Worm (Caenorhabditis elegans) whole organism, L3 larva: ENCODE data around the gene dhrr-1.

Experiments used
- R02D3.7 ChIP-seq: fragments of 150-350 bp; optimal IDR thresholded peaks from 2 replicates; lab custom pipeline; 2014; ENCODE audit warnings: missing biosample characterization, missing genetic modification characterization
- ZK546.5 ChIP-seq: sonication (generic microtip); optimal IDR thresholded peaks from 2 replicates; lab custom pipeline; 2017; ENCODE audit warnings: missing biosample characterization, missing genetic modification characterization
- aly-2 ChIP-seq: fragments of 150-350 bp; optimal IDR thresholded peaks from 2 replicates; lab custom pipeline; 2014; ENCODE audit warnings: missing biosample characterization, missing genetic modification characterization
- ama-1 ChIP-seq: fragments of 150-350 bp; optimal IDR thresholded peaks from 2 replicates; lab custom pipeline; 2018
- ceh-82 ChIP-seq: fragments of 150-350 bp; optimal IDR thresholded peaks from 2 replicates; lab custom pipeline; 2014; ENCODE audit warnings: missing biosample characterization, missing genetic modification characterization
- ceh-9 ChIP-seq: sonication (generic microtip); optimal IDR thresholded peaks from 2 replicates; lab custom pipeline; 2018; ENCODE audit warnings: missing biosample characterization, missing genetic modification characterization
- daf-12 ChIP-seq: fragments of 150-350 bp; optimal IDR thresholded peaks from 2 replicates; lab custom pipeline; 2014; ENCODE audit warnings: missing biosample characterization, missing genetic modification reagents, missing genetic modification characterization
- egl-5 ChIP-seq: fragments of 150-350 bp; optimal IDR thresholded peaks from 2 replicates; lab custom pipeline; 2017; ENCODE audit warnings: missing biosample characterization, missing genetic modification reagents, missing genetic modification characterization, inconsistent platforms
- elt-1 ChIP-seq: fragments of 150-350 bp; optimal IDR thresholded peaks from 2 replicates; lab custom pipeline; 2014; ENCODE audit warnings: missing biosample characterization, missing genetic modification characterization
- elt-2 ChIP-seq: sonication (generic microtip); optimal IDR thresholded peaks from 2 replicates; lab custom pipeline; 2016; ENCODE audit warnings: missing genetic modification reagents, mild to moderate bottlenecking, missing genetic modification characterization, missing compliant biosample characterization
- elt-3 ChIP-seq, 3 experiments: fragments of 150-350 bp in 1 of 3; sonication (generic microtip) in 2 of 3; optimal IDR thresholded peaks; 2 replicates in 2 of 3; 4 replicates in 1 of 3; lab custom pipeline; 2014 to 2017; ENCODE audit warnings: missing biosample characterization in 3 of 3, missing genetic modification characterization in 3 of 3
- eor-1 ChIP-seq, 2 experiments: fragments of 150-350 bp; optimal IDR thresholded peaks; 2 replicates each; lab custom pipeline; 2014 to 2018; ENCODE audit warnings: missing biosample characterization in 2 of 2, missing genetic modification characterization in 2 of 2
- fkh-10 ChIP-seq: sonication (generic microtip); optimal IDR thresholded peaks from 2 replicates; lab custom pipeline; 2017; ENCODE audit warnings: missing biosample characterization, missing genetic modification reagents, missing genetic modification characterization
- fkh-2 ChIP-seq: fragments of 150-350 bp; optimal IDR thresholded peaks from 2 replicates; lab custom pipeline; 2014; ENCODE audit warnings: missing biosample characterization, missing genetic modification reagents, missing genetic modification characterization
- hmg-11 ChIP-seq: sonication (generic microtip); optimal IDR thresholded peaks from 2 replicates; lab custom pipeline; 2016; ENCODE audit warnings: missing genetic modification characterization, missing compliant biosample characterization
- jun-1 ChIP-seq: fragments of 150-350 bp; optimal IDR thresholded peaks from 2 replicates; lab custom pipeline; 2014; ENCODE audit warnings: missing biosample characterization, missing genetic modification reagents, missing genetic modification characterization
- lin-39 ChIP-seq: fragments of 150-350 bp; optimal IDR thresholded peaks from 2 replicates; lab custom pipeline; 2018; ENCODE audit warnings: missing biosample characterization, missing genetic modification reagents, missing genetic modification characterization
- lsy-12 ChIP-seq: sonication (generic microtip); optimal IDR thresholded peaks from 2 replicates; lab custom pipeline; 2016; ENCODE audit warnings: mild to moderate bottlenecking, missing genetic modification characterization, missing compliant biosample characterization
- mdl-1 ChIP-seq: fragments of 150-350 bp; optimal IDR thresholded peaks from 2 replicates; lab custom pipeline; 2014; ENCODE audit warnings: missing biosample characterization, missing genetic modification characterization
- mml-1 ChIP-seq: fragments of 150-350 bp; sonication (generic microtip); optimal IDR thresholded peaks from 3 replicates; lab custom pipeline; 2014; ENCODE audit warnings: missing biosample characterization, missing genetic modification characterization
- nfya-1 ChIP-seq: sonication (generic microtip); optimal IDR thresholded peaks from 2 replicates; lab custom pipeline; 2017; ENCODE audit warnings: missing genetic modification characterization, mild to moderate bottlenecking, missing compliant biosample characterization, antibody characterized with exemption, moderate library complexity; ENCODE audit not compliant: insufficient read depth
- nhr-11 ChIP-seq: fragments of 150-350 bp; optimal IDR thresholded peaks from 2 replicates; lab custom pipeline; 2014; ENCODE audit warnings: missing biosample characterization, missing genetic modification characterization
- nhr-12 ChIP-seq: fragments of 150-350 bp; optimal IDR thresholded peaks from 2 replicates; lab custom pipeline; 2014; ENCODE audit warnings: missing biosample characterization, missing genetic modification characterization
- nhr-23 ChIP-seq: fragments of 150-350 bp; optimal IDR thresholded peaks from 2 replicates; lab custom pipeline; 2014; ENCODE audit warnings: missing biosample characterization, missing genetic modification reagents, missing genetic modification characterization
- nhr-237 ChIP-seq: fragments of 150-350 bp; optimal IDR thresholded peaks from 2 replicates; lab custom pipeline; 2014; ENCODE audit warnings: missing biosample characterization, missing genetic modification characterization
- nhr-25 ChIP-seq: sonication (generic microtip); optimal IDR thresholded peaks from 2 replicates; lab custom pipeline; 2017; ENCODE audit warnings: missing biosample characterization, missing genetic modification characterization
- nhr-43 ChIP-seq: sonication (generic microtip); optimal IDR thresholded peaks from 2 replicates; lab custom pipeline; 2016; ENCODE audit warnings: mild to moderate bottlenecking, missing genetic modification characterization, missing compliant biosample characterization; ENCODE audit not compliant: poor library complexity, severe bottlenecking
- nhr-67 ChIP-seq: fragments of 150-350 bp; optimal IDR thresholded peaks from 2 replicates; lab custom pipeline; 2014; ENCODE audit warnings: missing biosample characterization, missing genetic modification characterization
- nhr-76 ChIP-seq: fragments of 150-350 bp; sonication (generic microtip); optimal IDR thresholded peaks from 5 replicates; lab custom pipeline; 2014; ENCODE audit warnings: missing biosample characterization, missing genetic modification characterization
- nhr-77 ChIP-seq: fragments of 150-350 bp; optimal IDR thresholded peaks from 2 replicates; lab custom pipeline; 2014; ENCODE audit warnings: missing biosample characterization, missing genetic modification characterization
- pha-4 ChIP-seq: fragments of 150-350 bp; optimal IDR thresholded peaks from 2 replicates; lab custom pipeline; 2014; ENCODE audit warnings: missing biosample characterization, missing genetic modification reagents, missing genetic modification characterization
- pqm-1 ChIP-seq: fragments of 150-350 bp; optimal IDR thresholded peaks from 2 replicates; lab custom pipeline; 2017; ENCODE audit warnings: missing biosample characterization, missing genetic modification characterization, inconsistent platforms
- sea-2 ChIP-seq: fragments of 150-350 bp; sonication (generic microtip); optimal IDR thresholded peaks from 4 replicates; lab custom pipeline; 2014; ENCODE audit warnings: missing biosample characterization, missing genetic modification reagents, missing genetic modification characterization
- snpc-4 ChIP-seq: fragments of 150-350 bp; optimal IDR thresholded peaks from 2 replicates; lab custom pipeline; 2014; ENCODE audit warnings: missing biosample characterization, missing genetic modification characterization
- tbx-2 ChIP-seq: sonication (generic microtip); optimal IDR thresholded peaks from 2 replicates; lab custom pipeline; 2016; ENCODE audit warnings: mild to moderate bottlenecking, missing genetic modification characterization, missing compliant biosample characterization
- unc-39 ChIP-seq: sonication (generic microtip); optimal IDR thresholded peaks from 4 replicates; lab custom pipeline; 2017; ENCODE audit warnings: missing biosample characterization, missing genetic modification characterization
- unc-62 ChIP-seq: fragments of 150-350 bp; sonication (generic microtip); optimal IDR thresholded peaks from 4 replicates; lab custom pipeline; 2014; ENCODE audit warnings: missing biosample characterization, missing genetic modification reagents, missing genetic modification characterization
- zag-1 ChIP-seq: fragments of 150-350 bp; optimal IDR thresholded peaks from 2 replicates; lab custom pipeline; 2014; ENCODE audit warnings: missing biosample characterization, missing genetic modification characterization
- ztf-11 ChIP-seq: fragments of 150-350 bp; optimal IDR thresholded peaks from 2 replicates; lab custom pipeline; 2014; ENCODE audit warnings: missing biosample characterization, missing genetic modification characterization
- ztf-4 ChIP-seq: fragments of 150-350 bp; optimal IDR thresholded peaks from 2 replicates; lab custom pipeline; 2014; ENCODE audit warnings: missing biosample characterization, missing genetic modification characterization

Gene dhrr-1

ce11 chrIII:8956146-8956646 lies 11.7 kb downstream of the dhrr-1 start, which contains the start of the genes ZK643.5 and ZK643.2 (continued):
- peak; percentile 10 for TF ChIP-seq egl-5 (tag; lab: Kevin White, UChicago)
- TF ChIP-seq snpc-4, result peak; percentile 38
- TF ChIP-seq nhr-76 (tag; lab: Kevin White, UChicago), result no peak
- TF ChIP-seq nhr-25 (tag; lab: Kevin White, UChicago), result no peak
- no peak for TF ChIP-seq ZK546.5
- TF ChIP-seq jun-1 (tag; lab: Kevin White, UChicago), result no peak
- TF ChIP-seq elt-2 (tag; lab: Kevin White, UChicago), result peak; percentile 14
- peak; percentile 86 for TF ChIP-seq nfya-1 (tag; lab: Kevin White, UChicago)
- TF ChIP-seq ceh-9, result no peak
- no peak for TF ChIP-seq unc-62 (GFP tag; lab: Kevin White, UChicago)
- TF ChIP-seq mdl-1 (tag; lab: Kevin White, UChicago), result no peak
- no peak for TF ChIP-seq eor-1 (tag; optimal IDR thresholded peaks at IDR 0.05; lab: Kevin White, UChicago)
- no peak for TF ChIP-seq mml-1
- no peak for TF ChIP-seq nhr-11 (tag; lab: Kevin White, UChicago)
- TF ChIP-seq lin-39 (tag; lab: Kevin White, UChicago), result no peak
- no peak for TF ChIP-seq ama-1
- TF ChIP-seq aly-2 (tag; lab: Kevin White, UChicago), result no peak
- no peak for TF ChIP-seq tbx-2
- TF ChIP-seq nhr-12 (tag; lab: Kevin White, UChicago), result no peak
- no peak for TF ChIP-seq nhr-237
- no peak for TF ChIP-seq sea-2

ce11 chrIII:8960664-8961063 lies 16.2 kb downstream of the dhrr-1 start, which contains the start of gene ZK643.6:
TSS of gene ZK643.6 (minus strand) at chrIII:8960764.
- TF ChIP-seq lin-39 (tag; lab: Kevin White, UChicago) (no peak), fkh-10 (GFP tag; lab: Kevin White, UChicago) (no peak), ztf-4 (tag; lab: Kevin White, UChicago) (no peak), nhr-43 (no peak), daf-12 (tag; lab: Kevin White, UChicago) (no peak), nhr-12 (tag; lab: Kevin White, UChicago) (no peak), unc-62 (GFP tag; lab: Kevin White, UChicago) (no peak)

ce11 chrIII:8961993-8962392 lies 17.5 kb downstream of the dhrr-1 start, which contains the start of gene grl-25:
TSS of gene grl-25 (plus strand) at chrIII:8962293.
- TF ChIP-seq nhr-25 (tag; lab: Kevin White, UChicago) (no peak), tbx-2 (no peak), nhr-77 (tag; lab: Kevin White, UChicago) (no peak), hmg-11 (no peak), lin-39 (tag; lab: Kevin White, UChicago) (no peak), pqm-1 (tag; lab: Kevin White, UChicago) (no peak), jun-1 (tag; lab: Kevin White, UChicago) (no peak), pha-4 (tag; lab: Kevin White, UChicago) (no peak), nhr-76 (tag; lab: Kevin White, UChicago) (no peak), aly-2 (tag; lab: Kevin White, UChicago) (no peak), ztf-11 (no peak), lsy-12 (tag; lab: Kevin White, UChicago) (no peak), nhr-11 (tag; lab: Kevin White, UChicago) (no peak), unc-62 (GFP tag; lab: Kevin White, UChicago) (no peak), daf-12 (tag; lab: Kevin White, UChicago) (no peak), ceh-82 (no peak), nhr-23 (tag; lab: Kevin White, UChicago) (no peak), nhr-67 (tag; lab: Kevin White, UChicago) (no peak), egl-5 (tag; lab: Kevin White, UChicago) (no peak)

- TF ChIP-seq unc-39 (tag; lab: Kevin White, UChicago), result no peak
- no peak for TF ChIP-seq fkh-2
- no peak for TF ChIP-seq nhr-77 (tag; lab: Kevin White, UChicago)
- TF ChIP-seq nhr-12 (tag; lab: Kevin White, UChicago), result no peak
- TF ChIP-seq R02D3.7 (tag; lab: Kevin White, UChicago), result no peak
- no peak for TF ChIP-seq zag-1 (tag; lab: Kevin White, UChicago)
- no peak for TF ChIP-seq nhr-43
- no peak for TF ChIP-seq nhr-67 (tag; lab: Kevin White, UChicago)
- no peak for TF ChIP-seq elt-1
- no peak for TF ChIP-seq ztf-11
- no peak for TF ChIP-seq tbx-2
- TF ChIP-seq ztf-4 (tag; lab: Kevin White, UChicago), result no peak
- no peak for TF ChIP-seq elt-3 (tag; optimal IDR thresholded peaks at IDR 0.05; lab: Kevin White, UChicago)
- no peak for TF ChIP-seq nhr-11 (tag; lab: Kevin White, UChicago)
- TF ChIP-seq ZK546.5, result no peak
- no peak for TF ChIP-seq fkh-10 (GFP tag; lab: Kevin White, UChicago)
Measured at ce11 chrIII:8962475-8962874, 18.0 kb downstream of the dhrr-1 start.
